Worm (Caenorhabditis elegans): Measurements from ENCODE around the gene W03A5.6.

W03A5.6 gene

DNA sequence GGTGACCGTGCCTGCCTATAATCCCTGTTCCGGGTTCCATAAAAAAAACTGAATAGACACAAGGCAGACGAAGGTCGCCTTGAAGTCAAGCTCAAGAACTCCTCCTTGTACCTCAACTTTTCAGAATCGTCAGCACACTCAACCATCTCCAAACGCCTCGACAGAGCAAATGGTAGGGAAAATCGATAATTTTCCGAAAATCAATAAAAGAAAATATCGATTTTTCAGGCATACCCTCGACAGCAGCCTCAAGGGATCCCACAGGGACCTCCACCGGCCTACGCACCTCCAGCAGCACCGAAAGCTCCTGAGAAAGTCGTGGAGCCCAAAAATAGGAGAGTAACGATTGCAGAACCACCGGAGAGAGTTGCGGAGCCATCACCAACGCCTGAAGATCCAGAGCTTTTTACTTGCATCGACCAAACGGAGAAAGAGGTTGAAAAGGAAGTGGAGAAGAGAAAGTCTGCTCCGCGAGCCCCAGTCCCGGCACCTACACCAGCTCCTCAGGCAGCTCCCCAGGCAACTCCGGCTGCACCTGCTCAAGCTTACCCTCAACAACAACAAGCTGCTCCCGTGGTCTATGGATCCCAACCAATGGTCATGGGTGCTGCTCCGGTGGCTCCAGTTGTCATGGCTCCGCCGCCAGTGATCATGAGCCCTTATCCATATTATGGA, 39.2 kb upstream of the W03A5.6 start:
- TF ChIP-seq unc-86 (tag; optimal IDR thresholded peaks at IDR 0.05) (no peak), ceh-22 (tag; optimal IDR thresholded peaks at IDR 0.05) (no peak), sox-2 (GFP tag; IDR thresholded peaks at IDR 0.05) (no peak), npax-4 (tag; optimal IDR thresholded peaks at IDR 0.05) (no peak), ceh-30 (tag; optimal IDR thresholded peaks at IDR 0.05) (no peak), ceh-19 (GFP tag; optimal IDR thresholded peaks at IDR 0.05) (no peak), ref-2 (tag; optimal IDR thresholded peaks at IDR 0.05) (no peak), Y22D7AL.16 (tag; optimal IDR thresholded peaks at IDR 0.05) (no peak), ets-4 (tag; optimal IDR thresholded peaks at IDR 0.05) (no peak), rnt-1 (tag; optimal IDR thresholded peaks at IDR 0.05) (no peak), pros-1 (tag; optimal IDR thresholded peaks at IDR 0.05) (no peak), ttx-3 (tag; optimal IDR thresholded peaks at IDR 0.05) (no peak), K09A11.1 (tag; optimal IDR thresholded peaks at IDR 0.05; ENCODE audit: insufficient read depth) (no peak), ceh-24 (tag; optimal IDR thresholded peaks at IDR 0.05) (no peak), fkh-6 (tag; optimal IDR thresholded peaks at IDR 0.05) (no peak)

DNA sequence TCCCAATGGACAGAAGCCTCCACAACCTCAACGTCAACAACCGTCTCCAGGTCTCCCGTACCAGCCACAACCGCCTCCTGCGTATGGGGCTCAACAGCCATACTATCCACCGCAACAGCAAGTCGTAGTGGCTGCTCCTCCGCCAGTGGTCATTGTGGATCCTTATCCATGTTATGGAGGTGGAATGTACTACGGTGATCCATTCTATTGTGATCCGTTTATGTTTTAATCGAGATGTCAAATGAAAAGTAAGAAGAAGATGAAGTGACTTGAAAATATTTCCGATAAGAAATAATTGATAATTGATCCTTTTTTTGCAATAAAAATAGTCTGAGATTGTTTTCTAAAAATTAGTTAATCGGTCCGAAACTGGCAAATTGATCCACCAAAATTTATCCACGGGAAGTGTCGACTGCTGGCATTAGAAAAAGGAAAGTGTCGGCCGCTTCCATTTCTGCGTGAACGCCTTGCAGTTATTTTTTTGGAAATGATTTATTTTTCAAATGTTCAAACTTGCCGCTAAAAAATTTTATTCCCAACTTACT, 38.5 kb upstream of the W03A5.6 start, which contains the start of the genes R02F2.6 and R02F2.5:
TSS of gene R02F2.6 (minus strand) at position 101 of the 545 bp plus-strand sequence.
TSS of gene R02F2.5 (plus strand) at position 495 of the 545 bp plus-strand sequence.
- TF ChIP-seq pqm-1 (tag; optimal IDR thresholded peaks at IDR 0.05) (no peak), ceh-19 (GFP tag; optimal IDR thresholded peaks at IDR 0.05) (no peak), ceh-22 (tag; optimal IDR thresholded peaks at IDR 0.05) (no peak), ceh-6 (GFP tag; optimal IDR thresholded peaks at IDR 0.05) (no peak), npax-4 (tag; optimal IDR thresholded peaks at IDR 0.05) (no peak), ceh-31 (tag; optimal IDR thresholded peaks at IDR 0.05) (no peak), hlh-8 (tag; optimal IDR thresholded peaks at IDR 0.05) (no peak), ahr-1 (tag; optimal IDR thresholded peaks at IDR 0.05) (no peak), pag-3 (tag; optimal IDR thresholded peaks at IDR 0.05; ENCODE audit: borderline replicate concordance) (no peak), K02D7.2 (tag; optimal IDR thresholded peaks at IDR 0.05) (no peak), unc-3 (GFP tag; conservative IDR thresholded peaks at IDR 0.05) (no peak), unc-3 (tag; optimal IDR thresholded peaks at IDR 0.05) (no peak)

DNA sequence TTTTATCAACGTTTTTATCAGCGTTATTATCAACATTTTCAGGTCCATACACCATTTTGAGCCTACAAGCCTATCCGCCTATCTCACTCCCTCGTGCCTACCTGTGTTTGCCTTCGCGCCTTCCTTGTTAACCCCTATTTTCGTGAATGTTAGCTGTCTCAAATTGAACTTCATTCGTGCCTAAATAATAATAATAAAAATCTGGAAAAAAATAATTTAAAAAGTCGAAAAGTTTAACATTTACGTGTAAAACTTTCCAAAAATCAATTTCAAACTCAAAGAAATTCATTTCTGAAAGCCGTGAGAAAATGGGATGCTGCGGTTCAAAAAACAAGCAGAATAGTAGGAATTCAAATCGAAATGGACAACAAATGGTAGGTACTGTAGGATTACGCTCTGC, 37.6 kb upstream of the W03A5.6 start, which contains the start of gene R02F2.10:
TSS of gene R02F2.10 (plus strand) at position 301 of the 400 bp plus-strand sequence.
- TF ChIP-seq ceh-18 (tag; optimal IDR thresholded peaks at IDR 0.05) = no peak
- no peak for TF ChIP-seq ztf-16 (tag; optimal IDR thresholded peaks at IDR 0.05)
- TF ChIP-seq unc-42 (tag; optimal IDR thresholded peaks at IDR 0.05) = no peak
- no peak for TF ChIP-seq madf-2 (tag; optimal IDR thresholded peaks at IDR 0.05)
- TF ChIP-seq ceh-24 (tag; optimal IDR thresholded peaks at IDR 0.05) = no peak
- no peak for TF ChIP-seq unc-86 (tag; optimal IDR thresholded peaks at IDR 0.05)
- no peak for TF ChIP-seq hlh-6 (tag; optimal IDR thresholded peaks at IDR 0.05)
- TF ChIP-seq gmeb-2 (tag; optimal IDR thresholded peaks at IDR 0.05) = no peak

DNA sequence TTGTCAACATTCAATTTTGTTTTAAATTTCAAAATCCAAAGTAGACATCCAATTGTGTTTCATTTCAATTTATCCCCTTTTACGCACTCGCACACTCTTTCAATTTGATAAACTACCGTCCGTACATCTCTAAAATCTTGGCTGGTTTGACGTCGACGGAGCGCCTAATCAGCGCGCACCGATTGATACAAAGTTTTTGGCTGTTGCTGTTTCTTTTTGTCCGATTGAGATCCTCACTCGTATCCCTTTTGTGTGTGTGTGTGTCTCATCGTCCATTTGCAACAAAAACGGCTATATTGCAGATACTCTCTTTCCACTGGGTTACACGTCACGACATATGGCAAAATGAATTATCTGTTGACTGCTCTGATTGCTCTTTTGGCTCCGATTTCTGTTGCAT, 33.7 kb upstream of the W03A5.6 start, which contains the start of gene lon-1:
TSS of gene lon-1 (plus strand) at position 301 of the 400 bp plus-strand sequence.
- TF ChIP-seq ceh-9 (tag; optimal IDR thresholded peaks at IDR 0.05) (no peak), ceh-19 (GFP tag; optimal IDR thresholded peaks at IDR 0.05) (no peak), ceh-6 (GFP tag; optimal IDR thresholded peaks at IDR 0.05) (no peak), mec-3 (tag; optimal IDR thresholded peaks at IDR 0.05; ENCODE audit: borderline replicate concordance) (no peak), odd-2 (tag; optimal IDR thresholded peaks at IDR 0.05) (no peak), hlh-15 (tag; optimal IDR thresholded peaks at IDR 0.05) (no peak)

DNA sequence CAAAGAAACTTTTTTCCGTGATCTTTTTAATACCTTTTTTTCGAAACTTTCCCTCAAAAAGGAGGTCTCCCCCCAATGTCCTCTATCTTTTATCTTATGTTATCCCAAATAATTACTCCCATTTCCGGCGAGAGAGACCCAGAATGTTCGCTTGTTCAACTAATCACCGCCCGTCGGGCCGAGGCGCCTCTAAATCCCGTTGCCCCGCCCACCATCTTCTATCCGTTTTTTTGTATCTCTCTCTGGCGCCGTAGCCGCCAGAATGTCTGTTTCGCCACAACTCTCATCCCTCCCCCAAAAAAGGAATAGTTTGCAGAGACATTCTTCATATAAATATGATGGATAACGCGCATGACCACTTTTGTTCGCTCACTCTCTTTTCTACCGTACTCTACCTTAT, 32.3 kb upstream of the W03A5.6 start:
- TF ChIP-seq lin-11 (tag; optimal IDR thresholded peaks at IDR 0.05) (no peak), odd-2 (tag; optimal IDR thresholded peaks at IDR 0.05) (no peak)
